Worm (Caenorhabditis elegans) whole organism, L1 larva: ENCODE results near the gene twk-43.

Experiments
- C34B4.2 ChIP-seq: sonication (generic microtip); optimal IDR thresholded peaks from 2 replicates; lab custom pipeline; 2017; ENCODE audit warnings: mild to moderate bottlenecking, missing genetic modification characterization, missing compliant biosample characterization
- F16B12.6 ChIP-seq: fragments of 150-350 bp; optimal IDR thresholded peaks from 2 replicates; lab custom pipeline; 2014; ENCODE audit warnings: missing biosample characterization, missing genetic modification characterization
- aha-1 ChIP-seq: fragments of 150-350 bp; optimal IDR thresholded peaks from 2 replicates; lab custom pipeline; 2014; ENCODE audit warnings: missing biosample characterization, missing genetic modification characterization
- blmp-1 ChIP-seq: fragments of 150-350 bp; optimal IDR thresholded peaks from 2 replicates; lab custom pipeline; 2014; ENCODE audit warnings: missing biosample characterization, missing genetic modification characterization
- ces-1 ChIP-seq: fragments of 150-350 bp; optimal IDR thresholded peaks from 2 replicates; lab custom pipeline; 2014; ENCODE audit warnings: missing biosample characterization, missing genetic modification reagents, missing genetic modification characterization
- dpl-1 ChIP-seq, 3 experiments: fragments of 150-350 bp in 2 of 3; sonication (generic microtip) in 1 of 3; optimal IDR thresholded peaks; 2 replicates each; lab custom pipeline; 2014 to 2017; ENCODE audit warnings: missing biosample characterization in 3 of 3, missing genetic modification characterization in 3 of 3, missing genetic modification reagents in 3 of 3
- dsc-1 ChIP-seq: sonication (generic microtip); optimal IDR thresholded peaks from 2 replicates; lab custom pipeline; 2016; ENCODE audit warnings: mild to moderate bottlenecking, missing genetic modification characterization, missing compliant biosample characterization
- efl-1 ChIP-seq, 4 experiments: fragments of 150-350 bp; optimal IDR thresholded peaks in 3 of 4; peaks in 1 of 4; 1 replicate in 1 of 4; 2 replicates in 3 of 4; lab custom pipeline; 2014; ENCODE audit warnings: missing biosample characterization in 2 of 4, missing genetic modification characterization in 2 of 4, missing genetic modification reagents in 2 of 4
- efl-3 ChIP-seq: fragments of 200-800 bp; sonication (Bioruptor generic); optimal IDR thresholded peaks from 2 replicates; lab custom pipeline; 2018; ENCODE audit warnings: mild to moderate bottlenecking, missing genetic modification characterization, missing compliant biosample characterization
- egl-13 ChIP-seq: sonication (generic microtip); optimal IDR thresholded peaks from 2 replicates; lab custom pipeline; 2016; ENCODE audit warnings: missing genotype, missing genetic modification reagents, missing genetic modification characterization, missing compliant biosample characterization
- egl-27 ChIP-seq, 2 experiments: fragments of 150-350 bp in 1 of 2; sonication (generic microtip); optimal IDR thresholded peaks; 3 replicates each; lab custom pipeline; 2017 to 2018; ENCODE audit warnings: missing biosample characterization in 2 of 2, missing genetic modification characterization in 2 of 2, missing genetic modification reagents in 2 of 2
- elt-2 ChIP-seq: sonication (generic microtip); optimal IDR thresholded peaks from 2 replicates; lab custom pipeline; 2016; ENCODE audit warnings: missing genetic modification characterization, mild to moderate bottlenecking, inconsistent platforms, missing compliant biosample characterization, missing genetic modification reagents
- fkh-4 ChIP-seq: sonication (generic microtip); optimal IDR thresholded peaks from 2 replicates; lab custom pipeline; 2016; ENCODE audit warnings: missing compliant biosample characterization, missing genetic modification characterization, borderline replicate concordance
- fkh-8 ChIP-seq: sonication (generic microtip); optimal IDR thresholded peaks from 2 replicates; lab custom pipeline; 2016; ENCODE audit warnings: mild to moderate bottlenecking, missing genetic modification characterization, missing compliant biosample characterization
- grh-1 ChIP-seq: fragments of 200-800 bp; sonication (Bioruptor generic); IDR thresholded peaks from 2 replicates; pipeline ENCODE4 v1.3.6; 2022; ENCODE audit warnings: missing genetic modification reagents, missing genetic modification characterization, missing compliant biosample characterization
- lin-14 ChIP-seq: fragments of 200-800 bp; sonication (Bioruptor generic); optimal IDR thresholded peaks from 2 replicates; lab custom pipeline; 2018; ENCODE audit warnings: mild to moderate bottlenecking, missing genetic modification characterization, moderate library complexity, missing compliant biosample characterization
- lin-35 ChIP-seq, 2 experiments: fragments of 150-350 bp; optimal IDR thresholded peaks; 2 replicates each; lab custom pipeline; 2014; ENCODE audit warnings: missing biosample characterization in 2 of 2, missing genetic modification characterization in 2 of 2, missing genetic modification reagents in 2 of 2
- lin-39 ChIP-seq: fragments of 150-350 bp; optimal IDR thresholded peaks from 2 replicates; lab custom pipeline; 2014; ENCODE audit warnings: missing biosample characterization, missing genetic modification reagents, missing genetic modification characterization
- lsy-2 ChIP-seq, 2 experiments: fragments of 150-350 bp; optimal IDR thresholded peaks; 2 replicates each; lab custom pipeline; 2014; ENCODE audit warnings: missing biosample characterization in 2 of 2, missing genetic modification characterization in 2 of 2
- mdl-1 ChIP-seq, 2 experiments: fragments of 150-350 bp; optimal IDR thresholded peaks; 2 replicates each; lab custom pipeline; 2014 to 2017; ENCODE audit warnings: missing biosample characterization in 2 of 2, missing genetic modification characterization in 2 of 2, inconsistent platforms in 1 of 2
- mep-1 ChIP-seq: fragments of 150-350 bp; optimal IDR thresholded peaks from 2 replicates; lab custom pipeline; 2014; ENCODE audit warnings: missing biosample characterization, missing genetic modification characterization
- nhr-19 ChIP-seq: fragments of 200-800 bp; sonication (Bioruptor generic); conservative IDR thresholded peaks from 2 replicates; pipeline ENCODE4 v1.3.6; 2022; ENCODE audit warnings: missing genetic modification characterization, missing compliant biosample characterization
- nhr-20 ChIP-seq: sonication (generic microtip); optimal IDR thresholded peaks from 2 replicates; lab custom pipeline; 2016; ENCODE audit warnings: mild to moderate bottlenecking, missing genetic modification characterization, missing compliant biosample characterization
- nhr-47 ChIP-seq: sonication (generic microtip); optimal IDR thresholded peaks from 2 replicates; lab custom pipeline; 2016; ENCODE audit warnings: mild to moderate bottlenecking, missing genetic modification characterization, moderate library complexity, missing compliant biosample characterization
- nhr-71 ChIP-seq: sonication (generic microtip); optimal IDR thresholded peaks from 2 replicates; lab custom pipeline; 2016; ENCODE audit warnings: mild to moderate bottlenecking, missing genetic modification characterization, moderate library complexity, missing compliant biosample characterization
- nhr-77 ChIP-seq: fragments of 150-350 bp; optimal IDR thresholded peaks from 2 replicates; lab custom pipeline; 2014; ENCODE audit warnings: missing biosample characterization, missing genetic modification characterization
- nhr-90 ChIP-seq: sonication (generic microtip); optimal IDR thresholded peaks from 2 replicates; lab custom pipeline; 2016; ENCODE audit warnings: mild to moderate bottlenecking, missing genetic modification characterization, missing compliant biosample characterization; ENCODE audit not compliant: poor library complexity
- pag-3 ChIP-seq: sonication (generic microtip); optimal IDR thresholded peaks from 2 replicates; lab custom pipeline; 2017; ENCODE audit warnings: missing genetic modification characterization, mild to moderate bottlenecking, missing compliant biosample characterization, antibody characterized with exemption, borderline replicate concordance; ENCODE audit not compliant: insufficient read depth
- pax-3 ChIP-seq: fragments of 200-800 bp; sonication (Bioruptor generic); optimal IDR thresholded peaks from 2 replicates; lab custom pipeline; 2018; ENCODE audit warnings: mild to moderate bottlenecking, missing genetic modification characterization, moderate library complexity, missing compliant biosample characterization
- rnt-1 ChIP-seq: sonication (generic microtip); optimal IDR thresholded peaks from 2 replicates; lab custom pipeline; 2016; ENCODE audit warnings: mild to moderate bottlenecking, missing genetic modification characterization, moderate library complexity, missing compliant biosample characterization
- snu-23 ChIP-seq: sonication (generic microtip); optimal IDR thresholded peaks from 2 replicates; lab custom pipeline; 2016; ENCODE audit warnings: missing genetic modification characterization, missing compliant biosample characterization
- sox-4 ChIP-seq: sonication (generic microtip); optimal IDR thresholded peaks from 2 replicates; lab custom pipeline; 2016; ENCODE audit warnings: missing genetic modification characterization, missing compliant biosample characterization
- swsn-7 ChIP-seq: sonication (generic microtip); optimal IDR thresholded peaks from 2 replicates; lab custom pipeline; 2016; ENCODE audit warnings: missing genetic modification characterization, missing compliant biosample characterization
- tlp-1 ChIP-seq: fragments of 150-350 bp; optimal IDR thresholded peaks from 2 replicates; lab custom pipeline; 2014; ENCODE audit warnings: missing biosample characterization, missing genetic modification characterization
- unc-130 ChIP-seq: fragments of 150-350 bp; optimal IDR thresholded peaks from 2 replicates; lab custom pipeline; 2017; ENCODE audit warnings: missing biosample characterization, missing genetic modification characterization, inconsistent platforms
- unc-30 ChIP-seq: sonication (generic microtip); optimal IDR thresholded peaks from 2 replicates; lab custom pipeline; 2017; ENCODE audit warnings: missing biosample characterization, missing genetic modification characterization
- unc-62 ChIP-seq: fragments of 150-350 bp; optimal IDR thresholded peaks from 2 replicates; lab custom pipeline; 2014; ENCODE audit warnings: missing biosample characterization, missing genetic modification reagents, missing genetic modification characterization
- zip-4 ChIP-seq: fragments of 200-800 bp; sonication (Bioruptor generic); optimal IDR thresholded peaks from 2 replicates; lab custom pipeline; 2018; ENCODE audit warnings: mild to moderate bottlenecking, missing genetic modification characterization, moderate library complexity, missing compliant biosample characterization

Gene twk-43

ce11 chrV:13401669-13402068 is 55.6 kb downstream of the twk-43 start:
- TF ChIP-seq dsc-1 (tag; lab: Kevin White, UChicago) (peak; percentile 38), zip-4 (GFP tag; lab: Kevin White, UChicago) (no peak), sox-4 (tag; lab: Kevin White, UChicago) (no peak), efl-3 (GFP tag; lab: Kevin White, UChicago) (no peak), snu-23 (GFP tag; lab: Kevin White, UChicago) (no peak), lin-14 (GFP tag; lab: Kevin White, UChicago) (peak; percentile 63), elt-2 (tag; lab: Kevin White, UChicago) (no peak), grh-1 (no peak), fkh-4 (tag; lab: Kevin White, UChicago) (no peak)

- TF ChIP-seq nhr-20 (tag; lab: Kevin White, UChicago) (peak; percentile 19), tlp-1 (tag; lab: Kevin White, UChicago) (no peak), nhr-90 (tag; lab: Kevin White, UChicago) (no peak), lin-35 (GFP tag; optimal IDR thresholded peaks at IDR 0.05; lab: Kevin White, UChicago) (peak in 1 of 2 experiments; percentile 3), unc-30 (tag; lab: Kevin White, UChicago) (no peak), rnt-1 (peak; percentile 70), C34B4.2 (no peak), mep-1 (tag; lab: Kevin White, UChicago) (peak; percentile 20), dpl-1 (GFP tag; optimal IDR thresholded peaks at IDR 0.05; lab: Kevin White, UChicago) (peak in 1 of 3 experiments; percentile 13), snu-23 (GFP tag; lab: Kevin White, UChicago) (peak; percentile 38), elt-2 (tag; lab: Kevin White, UChicago) (no peak), efl-3 (GFP tag; lab: Kevin White, UChicago) (no peak), sox-4 (tag; lab: Kevin White, UChicago) (no peak), fkh-4 (tag; lab: Kevin White, UChicago) (no peak), dsc-1 (tag; lab: Kevin White, UChicago) (peak; percentile 56), swsn-7 (tag; lab: Kevin White, UChicago) (no peak), nhr-77 (tag; lab: Kevin White, UChicago) (no peak), egl-13 (tag; lab: Kevin White, UChicago) (no peak), unc-62 (no peak), fkh-8 (tag; lab: Kevin White, UChicago) (no peak), lin-39 (tag; lab: Kevin White, UChicago) (peak; percentile 64), aha-1 (tag; lab: Kevin White, UChicago) (no peak), ces-1 (GFP tag; lab: Kevin White, UChicago) (no peak), unc-130 (tag; lab: Kevin White, UChicago) (peak; percentile 2), egl-27 (tag; optimal IDR thresholded peaks at IDR 0.05; lab: Kevin White, UChicago) (no peak), pax-3 (tag; lab: Kevin White, UChicago) (no peak), lsy-2 (tag; optimal IDR thresholded peaks at IDR 0.05; lab: Kevin White, UChicago) (peak in 1 of 2 experiments; percentile 37), blmp-1 (tag; lab: Kevin White, UChicago) (peak; percentile 58), nhr-47 (tag; lab: Kevin White, UChicago) (no peak), pag-3 (no peak), nhr-71 (tag; lab: Kevin White, UChicago) (peak; percentile 63), nhr-19 (0 out of 2 replicates have a peak, but pooled peaks have one; percentile 23), mdl-1 (tag; optimal IDR thresholded peaks at IDR 0.05; lab: Kevin White, UChicago) (peak in 1 of 2 experiments; percentile 19), efl-1 (optimal IDR thresholded peaks at IDR 0.05; lab: Kevin White, UChicago) (peak in 1 of 2 experiments; percentile 16), efl-1 (GFP tag; optimal IDR thresholded peaks at IDR 0.05 in 1 of 2; lab: Kevin White, UChicago) (peak in 1 of 2 experiments; percentile 88), F16B12.6 (tag; lab: Kevin White, UChicago) (no peak), lin-14 (GFP tag; lab: Kevin White, UChicago) (peak; percentile 72)
These were observed 56.4 kb downstream of the twk-43 start for ce11 chrV:13402524-13402923.
